Worm (Caenorhabditis elegans) whole organism, late embryonic: ENCODE results near the gene abcf-1.

ENCODE experiments used
- K09A11.1 ChIP-seq: sonication (generic microtip); optimal IDR thresholded peaks from 2 replicates; lab custom pipeline; 2017; ENCODE audit warnings: antibody characterized with exemption, mild to moderate bottlenecking, missing genetic modification characterization, missing compliant biosample characterization; ENCODE audit not compliant: insufficient read depth
- Y22D7AL.16 ChIP-seq: sonication (generic microtip); optimal IDR thresholded peaks from 2 replicates; lab custom pipeline; 2016; ENCODE audit warnings: missing genetic modification characterization, missing compliant biosample characterization
- ceh-14 ChIP-seq: sonication (generic microtip); optimal IDR thresholded peaks from 2 replicates; lab custom pipeline; 2016; ENCODE audit warnings: missing genotype, missing genetic modification characterization, missing compliant biosample characterization
- ceh-2 ChIP-seq: sonication (generic microtip); optimal IDR thresholded peaks from 2 replicates; lab custom pipeline; 2016; ENCODE audit warnings: missing genotype, missing genetic modification characterization, missing compliant biosample characterization
- ceh-22 ChIP-seq: sonication (generic microtip); optimal IDR thresholded peaks from 2 replicates; lab custom pipeline; 2017; ENCODE audit warnings: missing biosample characterization, missing genetic modification characterization
- ceh-24 ChIP-seq: sonication (generic microtip); optimal IDR thresholded peaks from 2 replicates; lab custom pipeline; 2016; ENCODE audit warnings: mild to moderate bottlenecking, missing genetic modification characterization, missing compliant biosample characterization
- ceh-30 ChIP-seq: fragments of 150-350 bp; optimal IDR thresholded peaks from 2 replicates; lab custom pipeline; 2014; ENCODE audit warnings: missing biosample characterization, missing genetic modification characterization
- ceh-31 ChIP-seq: sonication (generic microtip); optimal IDR thresholded peaks from 2 replicates; lab custom pipeline; 2016; ENCODE audit warnings: missing genetic modification characterization, missing compliant biosample characterization
- ceh-34 ChIP-seq: sonication (generic microtip); optimal IDR thresholded peaks from 2 replicates; lab custom pipeline; 2016; ENCODE audit warnings: mild to moderate bottlenecking, missing genetic modification characterization, missing compliant biosample characterization
- ceh-48 ChIP-seq: sonication (generic microtip); optimal IDR thresholded peaks from 2 replicates; lab custom pipeline; 2016; ENCODE audit warnings: missing genetic modification characterization, inconsistent platforms, missing compliant biosample characterization
- che-1 ChIP-seq: sonication (generic microtip); optimal IDR thresholded peaks from 2 replicates; lab custom pipeline; 2016; ENCODE audit warnings: mild to moderate bottlenecking, missing genetic modification characterization, missing compliant biosample characterization
- dmd-4 ChIP-seq: sonication (generic microtip); optimal IDR thresholded peaks from 2 replicates; lab custom pipeline; 2016; ENCODE audit warnings: borderline replicate concordance, missing genetic modification characterization, missing compliant biosample characterization
- dve-1 ChIP-seq: sonication (generic microtip); optimal IDR thresholded peaks from 2 replicates; lab custom pipeline; 2017; ENCODE audit warnings: antibody characterized with exemption, mild to moderate bottlenecking, missing genetic modification characterization, missing compliant biosample characterization
- elt-2 ChIP-seq: sonication (generic microtip); optimal IDR thresholded peaks from 2 replicates; lab custom pipeline; 2016; ENCODE audit warnings: missing genetic modification reagents, missing genetic modification characterization, missing compliant biosample characterization
- elt-4 ChIP-seq: sonication (generic microtip); optimal IDR thresholded peaks from 2 replicates; lab custom pipeline; 2016; ENCODE audit warnings: missing genetic modification characterization, missing compliant biosample characterization
- eyg-1 ChIP-seq: sonication (generic microtip); optimal IDR thresholded peaks from 2 replicates; lab custom pipeline; 2016; ENCODE audit warnings: missing genotype, missing genetic modification characterization, missing compliant biosample characterization
- fax-1 ChIP-seq: sonication (generic microtip); optimal IDR thresholded peaks from 2 replicates; lab custom pipeline; 2016; ENCODE audit warnings: missing genotype, missing genetic modification characterization, missing compliant biosample characterization
- fkh-10 ChIP-seq: fragments of 150-350 bp; optimal IDR thresholded peaks from 2 replicates; lab custom pipeline; 2014; ENCODE audit warnings: missing biosample characterization, missing genetic modification reagents, missing genetic modification characterization
- gmeb-2 ChIP-seq: sonication (generic microtip); optimal IDR thresholded peaks from 2 replicates; lab custom pipeline; 2016; ENCODE audit warnings: missing genetic modification characterization, inconsistent platforms, missing compliant biosample characterization
- hlh-15 ChIP-seq: sonication (generic microtip); optimal IDR thresholded peaks from 2 replicates; lab custom pipeline; 2016; ENCODE audit warnings: missing genetic modification characterization, missing compliant biosample characterization
- hlh-6 ChIP-seq: sonication (generic microtip); optimal IDR thresholded peaks from 2 replicates; lab custom pipeline; 2016; ENCODE audit warnings: missing genotype, missing genetic modification characterization, missing compliant biosample characterization
- lim-6 ChIP-seq: sonication (generic microtip); optimal IDR thresholded peaks from 2 replicates; lab custom pipeline; 2016; ENCODE audit warnings: missing genetic modification characterization, missing compliant biosample characterization
- madf-2 ChIP-seq: sonication (generic microtip); optimal IDR thresholded peaks from 2 replicates; lab custom pipeline; 2017; ENCODE audit warnings: missing genetic modification characterization, missing compliant biosample characterization
- mec-3 ChIP-seq: sonication (generic microtip); optimal IDR thresholded peaks from 2 replicates; lab custom pipeline; 2016; ENCODE audit warnings: borderline replicate concordance, missing genetic modification characterization, missing compliant biosample characterization
- nfya-1 ChIP-seq: sonication (generic microtip); optimal IDR thresholded peaks from 2 replicates; lab custom pipeline; 2017; ENCODE audit warnings: missing genetic modification characterization, mild to moderate bottlenecking, missing compliant biosample characterization, antibody characterized with exemption, moderate library complexity
- nhr-11 ChIP-seq: fragments of 150-350 bp; optimal IDR thresholded peaks from 2 replicates; lab custom pipeline; 2014; ENCODE audit warnings: missing biosample characterization, missing genetic modification characterization
- odd-2 ChIP-seq: sonication (generic microtip); optimal IDR thresholded peaks from 2 replicates; lab custom pipeline; 2017; ENCODE audit warnings: antibody characterized with exemption, mild to moderate bottlenecking, missing genetic modification characterization, missing compliant biosample characterization
- pax-1 ChIP-seq: fragments of 150-350 bp; optimal IDR thresholded peaks from 2 replicates; lab custom pipeline; 2014; ENCODE audit warnings: missing biosample characterization, missing genetic modification characterization
- pha-4 ChIP-seq: fragments of 150-350 bp; optimal IDR thresholded peaks from 2 replicates; lab custom pipeline; 2018; ENCODE audit warnings: missing biosample characterization, missing genetic modification reagents, missing genetic modification characterization
- pros-1 ChIP-seq: fragments of 150-350 bp; optimal IDR thresholded peaks from 2 replicates; lab custom pipeline; 2014; ENCODE audit warnings: missing biosample characterization, missing genetic modification reagents, missing genetic modification characterization
- ref-2 ChIP-seq: sonication (generic microtip); optimal IDR thresholded peaks from 2 replicates; lab custom pipeline; 2016; ENCODE audit warnings: missing genetic modification characterization, missing compliant biosample characterization
- sdc-2 ChIP-seq: sonication (generic microtip); optimal IDR thresholded peaks from 2 replicates; lab custom pipeline; 2016; ENCODE audit warnings: missing genotype, missing genetic modification characterization, missing compliant biosample characterization
- sox-4 ChIP-seq: sonication (generic microtip); optimal IDR thresholded peaks from 2 replicates; lab custom pipeline; 2017; ENCODE audit warnings: mild to moderate bottlenecking, missing genetic modification characterization, inconsistent platforms, missing compliant biosample characterization
- tbx-2 ChIP-seq: sonication (generic microtip); optimal IDR thresholded peaks from 2 replicates; lab custom pipeline; 2016; ENCODE audit warnings: missing genetic modification characterization, missing compliant biosample characterization
- unc-3 ChIP-seq, 2 experiments: fragments of 200-800 bp in 1 of 2; sonication (Bioruptor generic) in 1 of 2; sonication (generic microtip) in 1 of 2; conservative IDR thresholded peaks in 1 of 2; optimal IDR thresholded peaks in 1 of 2; 2 replicates each; pipeline versions ENCODE4 v1.3.6 to Lab custom; 2016 to 2022; ENCODE audit warnings: missing compliant biosample characterization in 2 of 2, missing genetic modification characterization in 2 of 2, missing genetic modification reagents in 1 of 2
- unc-42 ChIP-seq: sonication (generic microtip); optimal IDR thresholded peaks from 2 replicates; lab custom pipeline; 2016; ENCODE audit warnings: missing genotype, missing genetic modification characterization, missing compliant biosample characterization
- unc-55 ChIP-seq: sonication (generic microtip); optimal IDR thresholded peaks from 2 replicates; lab custom pipeline; 2017; ENCODE audit warnings: missing biosample characterization, missing genetic modification reagents, missing genetic modification characterization
- unc-86 ChIP-seq: sonication (generic microtip); optimal IDR thresholded peaks from 2 replicates; lab custom pipeline; 2016; ENCODE audit warnings: missing genetic modification characterization, missing compliant biosample characterization
- zip-5 ChIP-seq: sonication (generic microtip); optimal IDR thresholded peaks from 2 replicates; lab custom pipeline; 2016; ENCODE audit warnings: missing genetic modification characterization, missing compliant biosample characterization
- ztf-16 ChIP-seq: sonication (generic microtip); optimal IDR thresholded peaks from 2 replicates; lab custom pipeline; 2017; ENCODE audit warnings: missing genetic modification characterization, missing compliant biosample characterization

abcf-1 gene

ce11 chrV:12719713-12720112 is 43.5 kb downstream of the abcf-1 start, which contains the start of gene R11D1.7:
Gene R11D1.7, plus strand, starts transcription at chrV:12720013.
- TF ChIP-seq tbx-2 (tag; lab: Kevin White, UChicago) = no peak
- TF ChIP-seq fkh-10 (GFP tag; lab: Kevin White, UChicago) = no peak
- TF ChIP-seq sox-4 (tag; lab: Kevin White, UChicago) = no peak
- no peak for TF ChIP-seq ceh-2 (tag; lab: Kevin White, UChicago)
- no peak for TF ChIP-seq elt-4
- TF ChIP-seq lim-6 (tag; lab: Kevin White, UChicago) = no peak
- TF ChIP-seq unc-55 (GFP tag; lab: Kevin White, UChicago) = no peak
- TF ChIP-seq sdc-2 (tag; lab: Kevin White, UChicago) = no peak
- TF ChIP-seq hlh-15 = no peak
- TF ChIP-seq nhr-11 (tag; lab: Kevin White, UChicago) = no peak
- no peak for TF ChIP-seq ceh-24
- TF ChIP-seq mec-3 = no peak
- no peak for TF ChIP-seq ztf-16 (tag; lab: Kevin White, UChicago)

ce11 chrV:12718622-12719021 is 44.6 kb downstream of the abcf-1 start, which contains the start of gene str-181:
Gene str-181, minus strand, starts transcription at chrV:12718722.
- TF ChIP-seq odd-2 = no peak
- TF ChIP-seq ceh-30 = no peak
- TF ChIP-seq ceh-22 (tag; lab: Kevin White, UChicago) = no peak

- no peak for TF ChIP-seq fkh-10 (GFP tag; lab: Kevin White, UChicago)
- TF ChIP-seq fax-1 (tag; lab: Kevin White, UChicago) = no peak
- no peak for TF ChIP-seq Y22D7AL.16 (tag; lab: Kevin White, UChicago)
- TF ChIP-seq che-1 = no peak
- no peak for TF ChIP-seq madf-2 (tag; lab: Kevin White, UChicago)
- TF ChIP-seq ceh-31 (tag; lab: Kevin White, UChicago) = no peak
- TF ChIP-seq, all 69 proteins: peak for 0
These were observed 46.7 kb downstream of the abcf-1 start, which contains the start of gene str-178 for ce11 chrV:12716447-12716846. Gene str-178, minus strand, starts transcription at chrV:12716547.

- TF ChIP-seq gmeb-2 (tag; lab: Kevin White, UChicago) = no peak
- TF ChIP-seq ref-2 (tag; lab: Kevin White, UChicago) = no peak
- TF ChIP-seq che-1 = no peak
- TF ChIP-seq unc-3 (GFP tag; conservative IDR thresholded peaks at IDR 0.05; lab: Robert Waterston, UW) = no peak
- no peak for TF ChIP-seq unc-3 (tag; optimal IDR thresholded peaks at IDR 0.05; lab: Kevin White, UChicago)
- TF ChIP-seq nfya-1 = no peak
- no peak for TF ChIP-seq K09A11.1 (tag; lab: Kevin White, UChicago)
- no peak for TF ChIP-seq pax-1 (tag; lab: Kevin White, UChicago)
- TF ChIP-seq elt-2 (tag; lab: Kevin White, UChicago) = no peak
- TF ChIP-seq zip-5 (tag; lab: Kevin White, UChicago) = no peak
- no peak for TF ChIP-seq unc-86 (tag; lab: Kevin White, UChicago)
- TF ChIP-seq dve-1 (tag; lab: Kevin White, UChicago) = no peak
- no peak for TF ChIP-seq hlh-15
- no peak for TF ChIP-seq odd-2
- no peak for TF ChIP-seq eyg-1 (tag; lab: Kevin White, UChicago)
- no peak for TF ChIP-seq pha-4 (tag; lab: Kevin White, UChicago)
- no peak for TF ChIP-seq pros-1
- no peak for TF ChIP-seq unc-42 (tag; lab: Kevin White, UChicago)
- TF ChIP-seq nhr-11 (tag; lab: Kevin White, UChicago) = no peak
These were observed 49.1 kb downstream of the abcf-1 start, which contains the start of gene R11D1.4 for ce11 chrV:12714120-12714519. Gene R11D1.4, minus strand, starts transcription at chrV:12714220.

- no peak for TF ChIP-seq hlh-6 (tag; lab: Kevin White, UChicago)
- TF ChIP-seq dmd-4 = no peak
- no peak for TF ChIP-seq ceh-30
- no peak for TF ChIP-seq dve-1 (tag; lab: Kevin White, UChicago)
- no peak for TF ChIP-seq eyg-1 (tag; lab: Kevin White, UChicago)
- no peak for TF ChIP-seq gmeb-2 (tag; lab: Kevin White, UChicago)
- no peak for TF ChIP-seq ceh-14 (tag; lab: Kevin White, UChicago)
- TF ChIP-seq ceh-34 = no peak
- no peak for TF ChIP-seq ceh-48 (tag; lab: Kevin White, UChicago)
- TF ChIP-seq fax-1 (tag; lab: Kevin White, UChicago) = no peak
- TF ChIP-seq, all 69 proteins: peak for 0
These were observed 51.2 kb downstream of the abcf-1 start, which contains the start of gene R11D1.3 for ce11 chrV:12711999-12712398. Gene R11D1.3, minus strand, starts transcription at chrV:12712099.
